Fruit fly (Drosophila melanogaster) whole organism, pupa: Measurements from ENCODE around the gene CG17005.

Experiments
- CG10348 ChIP-seq: fragments of 200-800 bp; sonication (Bioruptor generic); IDR thresholded peaks from 2 replicates; pipeline ENCODE4 v1.3.6; 2022; ENCODE audit warnings: missing biosample characterization, missing genetic modification characterization
- CG12605 ChIP-seq: fragments of 200-800 bp; sonication (Bioruptor generic); IDR thresholded peaks from 2 replicates; pipeline ENCODE4 v1.3.6; 2022; ENCODE audit warnings: missing biosample characterization, missing genetic modification characterization
- CG13204 ChIP-seq: fragments of 200-800 bp; sonication (Bioruptor generic); optimal IDR thresholded peaks from 2 replicates; lab custom pipeline; 2018; ENCODE audit warnings: missing biosample characterization, mild to moderate bottlenecking, missing genetic modification characterization, moderate library complexity
- CG14655 ChIP-seq: fragments of 200-800 bp; sonication (Bioruptor generic); optimal IDR thresholded peaks from 3 replicates; lab custom pipeline; 2017; ENCODE audit warnings: mild to moderate bottlenecking, missing biosample characterization, missing genetic modification reagents, missing genetic modification characterization
- CG15710 ChIP-seq: fragments of 200-800 bp; sonication (Bioruptor generic); optimal IDR thresholded peaks from 2 replicates; lab custom pipeline; 2018; ENCODE audit warnings: missing biosample characterization, mild to moderate bottlenecking, missing genetic modification characterization, moderate library complexity
- CG17806 ChIP-seq: fragments of 200-800 bp; sonication (Bioruptor generic); optimal IDR thresholded peaks from 2 replicates; lab custom pipeline; 2018; ENCODE audit warnings: missing biosample characterization, mild to moderate bottlenecking, missing genetic modification characterization, moderate library complexity
- CG32121 ChIP-seq: fragments of 200-800 bp; sonication (Bioruptor generic); IDR thresholded peaks from 2 replicates; pipeline ENCODE4 v1.3.6; 2022; ENCODE audit warnings: missing biosample characterization, missing genetic modification characterization
- CG34367 ChIP-seq: fragments of 200-800 bp; sonication (Bioruptor generic); optimal IDR thresholded peaks from 2 replicates; lab custom pipeline; 2018; ENCODE audit warnings: missing biosample characterization, mild to moderate bottlenecking, missing genetic modification characterization
- CG4496 ChIP-seq: fragments of 200-800 bp; sonication (Bioruptor generic); IDR thresholded peaks from 3 replicates; pipeline ENCODE4 v1.3.6; 2022; ENCODE audit warnings: missing biosample characterization, missing genetic modification characterization
- CG8159 ChIP-seq: fragments of 200-800 bp; sonication (Bioruptor generic); optimal IDR thresholded peaks from 3 replicates; lab custom pipeline; 2018; ENCODE audit warnings: missing biosample characterization, mild to moderate bottlenecking, missing genetic modification characterization, moderate library complexity
- CG8301 ChIP-seq: fragments of 200-800 bp; sonication (Bioruptor generic); optimal IDR thresholded peaks from 2 replicates; lab custom pipeline; 2018; ENCODE audit warnings: missing biosample characterization, mild to moderate bottlenecking, missing genetic modification characterization
- CG9948 ChIP-seq: fragments of 200-800 bp; sonication (Bioruptor generic); optimal IDR thresholded peaks from 2 replicates; lab custom pipeline; 2018; ENCODE audit warnings: missing biosample characterization, mild to moderate bottlenecking, missing genetic modification characterization, moderate library complexity
- D1 ChIP-seq: fragments of 200-800 bp; sonication (Bioruptor generic); optimal IDR thresholded peaks from 2 replicates; lab custom pipeline; 2018; ENCODE audit warnings: missing biosample characterization, mild to moderate bottlenecking, missing genetic modification characterization, moderate library complexity
- EcR ChIP-seq: fragments of 200-800 bp; sonication (Bioruptor generic); optimal IDR thresholded peaks from 3 replicates; lab custom pipeline; 2019; ENCODE audit warnings: missing biosample characterization, missing genetic modification characterization, mild to moderate bottlenecking, moderate library complexity, missing genetic modification reagents
- Ets98B ChIP-seq: fragments of 200-800 bp; sonication (Bioruptor generic); IDR thresholded peaks from 2 replicates; pipeline ENCODE4 v1.3.6; 2022; ENCODE audit warnings: missing biosample characterization, missing genetic modification characterization
- Pif1A ChIP-seq: fragments of 200-800 bp; sonication (Bioruptor generic); optimal IDR thresholded peaks from 3 replicates; lab custom pipeline; 2016; ENCODE audit warnings: missing biosample characterization, missing genetic modification characterization
- Pif1B ChIP-seq: fragments of 200-800 bp; sonication (Bioruptor generic); optimal IDR thresholded peaks from 3 replicates; lab custom pipeline; 2016; ENCODE audit warnings: missing biosample characterization, missing genetic modification characterization
- Snoo ChIP-seq: fragments of 200-800 bp; sonication (Bioruptor generic); optimal IDR thresholded peaks from 3 replicates; lab custom pipeline; 2017; ENCODE audit warnings: missing biosample characterization, mild to moderate bottlenecking, missing genetic modification characterization, inconsistent platforms
- fd96Ca ChIP-seq: fragments of 200-800 bp; sonication (Bioruptor generic); IDR thresholded peaks from 3 replicates; pipeline ENCODE4 v1.3.6; 2022; ENCODE audit warnings: missing biosample characterization, missing genetic modification characterization
- gl ChIP-seq: fragments of 200-800 bp; sonication (Bioruptor generic); optimal IDR thresholded peaks from 2 replicates; lab custom pipeline; 2018; ENCODE audit warnings: missing biosample characterization, mild to moderate bottlenecking, missing genetic modification characterization
- rn ChIP-seq: fragments of 200-800 bp; sonication (Bioruptor generic); IDR thresholded peaks from 2 replicates; pipeline ENCODE4 v1.3.6; 2022; ENCODE audit warnings: missing biosample characterization, missing genetic modification characterization

Gene CG17005

DNA sequence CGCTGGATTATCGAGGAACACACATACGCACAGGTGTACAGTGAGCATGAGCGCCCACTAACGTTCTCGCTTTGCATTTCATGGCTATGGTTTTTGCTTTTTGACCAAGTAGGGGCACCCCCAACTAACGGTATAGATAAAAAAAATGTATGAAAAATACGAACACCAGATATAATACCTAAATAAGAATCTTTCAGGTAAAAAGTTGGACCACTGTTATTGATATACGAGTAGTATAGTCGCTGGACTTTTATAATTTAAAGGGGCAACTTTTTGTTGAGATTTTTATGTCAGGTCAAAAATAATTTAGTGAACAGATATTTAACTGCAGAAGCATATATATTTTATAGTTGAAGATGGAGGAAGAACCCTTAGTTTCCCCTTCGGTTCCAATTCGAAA is at the start of gene CG17005:
Gene CG17005, plus strand, starts transcription at position 301 of the 400 bp plus-strand sequence.
- no peak for TF ChIP-seq Snoo (tag; lab: Kevin White, UChicago)
- no peak for TF ChIP-seq CG9948 (tag; lab: Kevin White, UChicago)
- TF ChIP-seq CG8159, result no peak
- no peak for TF ChIP-seq D1 (tag; lab: Kevin White, UChicago)
- no peak for TF ChIP-seq Pif1A
- TF ChIP-seq CG13204 (GFP tag; lab: Kevin White, UChicago), result no peak
- TF ChIP-seq gl, result no peak
- no peak for TF ChIP-seq CG17806 (tag; lab: Kevin White, UChicago)
- TF ChIP-seq CG34367, result no peak
- TF ChIP-seq rn, result no peak
- TF ChIP-seq CG32121 (GFP tag; lab: Robert Waterston, UW), result no peak
- no peak for TF ChIP-seq Ets98B (GFP tag; lab: Robert Waterston, UW)
- no peak for TF ChIP-seq CG12605 (GFP tag; lab: Robert Waterston, UW)
- TF ChIP-seq CG10348 (GFP tag; lab: Robert Waterston, UW), result no peak
- no peak for TF ChIP-seq Pif1B (GFP tag; lab: Kevin White, UChicago)
- TF ChIP-seq EcR (GFP tag; lab: Kevin White, UChicago), result no peak
- no peak for TF ChIP-seq CG15710
- no peak for TF ChIP-seq CG4496 (GFP tag; lab: Robert Waterston, UW)

DNA sequence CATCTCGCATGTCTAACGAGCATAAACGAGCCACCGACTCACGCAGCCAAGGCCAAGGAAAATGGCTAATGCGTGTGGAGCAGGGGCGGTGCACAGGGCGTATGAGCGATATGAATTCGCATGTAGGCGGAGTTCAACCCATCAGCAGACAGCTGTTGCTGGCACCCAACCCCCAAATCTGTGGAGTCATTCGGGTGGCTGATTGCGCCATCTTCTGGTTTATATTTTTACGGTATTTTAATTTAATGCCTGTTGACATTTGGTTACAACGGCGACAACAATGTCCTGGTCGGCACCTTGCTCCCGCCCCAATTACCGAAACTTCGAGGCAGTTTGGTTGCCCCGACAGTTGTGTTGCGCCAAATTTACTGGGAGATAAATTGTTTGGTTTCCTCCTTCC is 6.5 kb upstream of the CG17005 start:
- no peak for TF ChIP-seq CG13204 (GFP tag; lab: Kevin White, UChicago)
- TF ChIP-seq CG15710, result no peak

DNA sequence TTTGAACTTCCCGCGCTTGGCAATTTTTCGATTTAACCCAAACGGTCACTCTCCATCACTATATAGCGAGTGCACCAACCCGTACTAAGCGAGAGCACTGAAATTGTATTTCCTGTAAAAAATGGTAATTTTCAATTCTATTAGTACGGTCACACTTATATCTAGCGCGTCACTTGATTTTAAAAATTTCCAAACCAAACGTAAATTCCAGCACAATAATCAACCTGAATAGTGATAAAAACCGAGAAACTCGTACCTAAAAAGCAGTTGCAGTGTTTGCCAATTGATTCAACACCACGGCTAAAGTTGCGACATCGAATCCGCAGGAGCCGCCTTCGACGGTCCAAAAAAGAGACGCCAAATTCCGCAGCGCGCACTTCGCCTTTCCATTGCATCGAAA is 3.1 kb downstream of the CG17005 start, which contains the start of gene Cks30A:
Gene Cks30A, plus strand, starts transcription at position 136 of the 400 bp plus-strand sequence.
- no peak for TF ChIP-seq Ets98B (GFP tag; lab: Robert Waterston, UW)
- TF ChIP-seq D1 (tag; lab: Kevin White, UChicago), result no peak
- no peak for TF ChIP-seq CG13204 (GFP tag; lab: Kevin White, UChicago)
- TF ChIP-seq CG17806 (tag; lab: Kevin White, UChicago), result no peak
- no peak for TF ChIP-seq Snoo (tag; lab: Kevin White, UChicago)
- TF ChIP-seq, all 21 proteins: peak for 0

DNA sequence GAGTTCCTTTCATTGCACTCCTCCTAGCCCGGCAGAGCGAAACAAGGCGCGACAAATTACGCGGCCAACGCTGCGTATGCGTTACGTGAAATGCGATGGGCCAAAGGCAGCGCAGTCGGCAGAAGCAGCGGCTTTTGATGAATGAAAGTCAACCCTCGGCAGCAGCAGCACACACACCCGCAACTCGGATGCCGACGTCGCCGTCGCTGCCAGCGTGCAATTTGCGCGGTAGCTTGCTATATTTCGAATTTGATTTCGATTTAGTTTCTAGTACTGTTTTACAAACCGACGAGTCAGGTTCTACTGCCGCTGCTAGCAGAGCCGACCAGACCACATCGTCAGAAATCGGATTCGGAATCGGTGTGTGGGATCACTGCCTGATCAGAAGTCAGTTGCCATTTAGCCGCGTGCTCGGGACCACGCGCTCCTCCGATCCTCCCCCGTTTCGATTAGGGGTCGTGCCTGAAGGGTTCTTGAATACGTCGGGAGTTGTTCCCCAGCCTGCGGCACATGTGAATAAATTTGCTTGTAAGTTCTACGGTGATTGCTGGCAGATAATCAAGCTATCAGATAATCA is 5.8 kb downstream of the CG17005 start, which contains the start of gene Eaat1:
Gene Eaat1, plus strand, starts transcription at position 268 of the 577 bp plus-strand sequence.
- no peak for TF ChIP-seq CG15710
- no peak for TF ChIP-seq Snoo (tag; lab: Kevin White, UChicago)
- no peak for TF ChIP-seq gl

DNA sequence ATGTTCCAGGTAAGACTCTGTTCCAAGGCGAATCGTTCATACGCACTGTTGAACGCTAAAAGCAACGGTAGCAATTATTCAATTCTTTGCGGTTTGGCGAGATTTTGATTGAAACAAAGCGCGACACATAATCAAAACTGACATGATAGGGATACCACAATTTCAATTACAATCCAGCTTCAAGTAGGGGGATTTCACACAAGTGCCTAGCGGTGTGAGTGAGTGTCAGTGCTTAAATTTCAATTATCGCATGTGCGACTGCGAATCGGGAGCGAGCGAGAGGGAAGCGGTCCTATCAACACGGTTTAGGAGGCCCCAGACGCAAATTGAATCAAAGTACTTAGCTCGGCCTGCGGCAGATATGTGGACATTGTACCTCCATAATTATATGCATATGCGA is 11.3 kb downstream of the CG17005 start:
- TF ChIP-seq CG17806 (tag; lab: Kevin White, UChicago), result no peak

DNA sequence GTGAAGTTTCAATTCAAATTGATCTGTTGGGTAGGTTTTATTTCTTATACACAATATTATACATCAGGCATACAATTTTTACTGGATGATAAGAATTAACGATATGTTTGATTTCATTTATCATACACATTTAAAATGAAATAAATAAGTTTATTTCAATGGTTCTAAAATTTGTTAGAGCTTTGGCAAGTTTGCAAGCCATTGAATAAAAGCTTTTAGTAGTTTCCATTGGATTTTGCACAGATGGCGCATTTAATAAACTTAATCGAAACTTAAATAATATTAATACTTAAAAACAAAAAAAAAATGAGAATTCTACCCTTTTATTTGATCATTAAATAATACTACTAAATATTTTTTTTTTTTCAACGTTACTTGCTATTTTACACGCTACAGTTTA is 14.4 kb downstream of the CG17005 start:
- TF ChIP-seq CG4496 (GFP tag; lab: Robert Waterston, UW) (no peak), CG8159 (no peak), CG34367 (no peak), Ets98B (GFP tag; lab: Robert Waterston, UW) (no peak), CG14655 (no peak), CG15710 (no peak), CG13204 (GFP tag; lab: Kevin White, UChicago) (no peak), rn (no peak), CG32121 (GFP tag; lab: Robert Waterston, UW) (no peak), Pif1B (GFP tag; lab: Kevin White, UChicago) (no peak), CG17806 (tag; lab: Kevin White, UChicago) (no peak), D1 (tag; lab: Kevin White, UChicago) (no peak), EcR (GFP tag; lab: Kevin White, UChicago) (no peak), CG8301 (tag; lab: Kevin White, UChicago) (no peak), fd96Ca (GFP tag; lab: Robert Waterston, UW) (no peak), Snoo (tag; lab: Kevin White, UChicago) (no peak), CG9948 (tag; lab: Kevin White, UChicago) (no peak)

DNA sequence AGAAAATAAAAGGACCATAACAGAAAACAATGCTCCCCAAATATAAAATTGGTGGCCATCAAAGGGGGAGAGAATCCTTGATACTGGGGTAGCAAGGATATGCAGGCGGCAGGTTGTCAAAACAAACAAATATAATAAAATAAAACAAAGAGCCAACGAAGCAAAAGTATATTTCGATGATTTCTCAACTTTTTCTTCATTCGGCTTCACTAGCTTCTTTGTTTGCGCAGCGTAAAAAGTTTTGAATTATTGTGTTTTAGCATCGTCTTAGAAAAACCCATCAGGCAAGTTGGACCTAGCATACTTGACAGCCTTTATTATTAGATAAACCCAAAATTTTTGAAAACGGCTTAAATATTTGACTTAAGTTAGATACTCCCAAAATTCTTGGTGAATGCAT is 15.0 kb downstream of the CG17005 start, which contains the start of gene CG3748:
Gene CG3748, plus strand, starts transcription at position 301 of the 400 bp plus-strand sequence.
- no peak for TF ChIP-seq rn
- TF ChIP-seq D1 (tag; lab: Kevin White, UChicago), result no peak
- no peak for TF ChIP-seq CG14655

DNA sequence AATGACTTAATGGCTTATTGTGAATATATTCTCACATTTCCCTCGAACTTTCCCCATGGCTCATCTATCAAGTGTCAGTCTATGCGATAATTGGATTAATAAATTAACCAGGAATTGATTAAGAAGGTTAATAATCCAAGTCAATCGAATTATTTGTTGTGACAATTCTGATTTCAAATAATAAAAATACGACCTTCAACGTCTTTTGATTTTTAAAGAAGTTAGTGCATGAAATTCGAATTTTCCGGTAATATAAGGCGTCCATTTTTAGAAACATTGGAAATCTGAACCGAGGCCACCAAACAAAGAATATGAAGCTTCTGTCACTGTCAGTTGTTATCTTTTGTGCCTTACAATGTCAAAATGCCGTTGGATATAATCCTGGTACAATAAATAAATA is 21.7 kb downstream of the CG17005 start, which contains the start of gene CG43350:
Gene CG43350, plus strand, starts transcription at position 301 of the 400 bp plus-strand sequence.
- no peak for TF ChIP-seq fd96Ca (GFP tag; lab: Robert Waterston, UW)
- TF ChIP-seq CG17806 (tag; lab: Kevin White, UChicago), result no peak
- no peak for TF ChIP-seq CG8301 (tag; lab: Kevin White, UChicago)
- TF ChIP-seq CG9948 (tag; lab: Kevin White, UChicago), result no peak
- no peak for TF ChIP-seq CG4496 (GFP tag; lab: Robert Waterston, UW)
- TF ChIP-seq CG32121 (GFP tag; lab: Robert Waterston, UW), result no peak
- no peak for TF ChIP-seq CG34367
- no peak for TF ChIP-seq CG13204 (GFP tag; lab: Kevin White, UChicago)
- no peak for TF ChIP-seq rn
- no peak for TF ChIP-seq CG12605 (GFP tag; lab: Robert Waterston, UW)
- no peak for TF ChIP-seq CG15710
- no peak for TF ChIP-seq D1 (tag; lab: Kevin White, UChicago)
- TF ChIP-seq, all 21 proteins: peak for 0
